2 fruit fly cellular contexts compared by ENCODE assay signal in the genomic region with DNA sequence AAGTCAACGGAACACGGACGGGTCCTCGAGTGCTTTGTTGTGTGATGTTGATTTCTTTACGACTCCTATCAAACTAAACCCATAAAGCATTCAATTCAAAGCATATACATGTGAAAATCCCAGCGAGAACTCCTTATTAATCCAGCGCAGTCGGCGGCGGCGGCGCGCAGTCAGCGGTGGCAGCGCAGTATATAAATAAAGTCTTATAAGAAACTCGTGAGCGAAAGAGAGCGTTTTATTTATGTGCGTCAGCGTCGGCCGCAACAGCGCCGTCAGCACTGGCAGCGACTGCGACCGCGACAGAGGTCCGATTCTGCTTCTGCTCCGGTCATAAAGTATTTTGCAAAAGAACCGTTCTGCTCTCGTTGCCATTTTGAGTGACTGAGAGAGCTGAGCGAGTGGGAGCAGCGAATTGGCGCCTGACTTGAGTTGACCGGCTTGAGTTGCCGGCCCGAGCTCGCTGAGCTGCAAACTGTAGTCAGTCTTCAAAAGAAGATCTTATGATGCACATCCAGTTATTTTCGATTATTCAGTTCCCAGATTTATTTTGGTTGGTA.
TF ChIP-seq lines count a peak whose summit lies in the region.

Gene Antp, minus strand, starts transcription at position 75 of the 557 bp plus-strand sequence.

- no peak for TF ChIP-seq CTCF in whole organism, embryonic (GFP tag; optimal IDR thresholded peaks at IDR 0.05; lab: Kevin White, UChicago)

TF ChIP-seq in whole organism, 6 proteins besides CTCF, POLR2A, EP300 and RAD21:
- TF ChIP-seq Dll (optimal IDR thresholded peaks at IDR 0.05; lab: Kevin White, UChicago) (peak; percentile 55), EcR (GFP tag; optimal IDR thresholded peaks at IDR 0.05; lab: Kevin White, UChicago) (no peak)

TF ChIP-seq in whole organism, embryonic, 481 proteins besides CTCF, POLR2A, EP300 and RAD21:
- TF ChIP-seq cad (GFP tag; optimal IDR thresholded peaks at IDR 0.05; lab: Kevin White, UChicago) (peak; percentile 91), pfk (GFP tag; optimal IDR thresholded peaks at IDR 0.05; lab: Kevin White, UChicago) (no peak), luna (GFP tag; optimal IDR thresholded peaks at IDR 0.05; lab: Kevin White, UChicago) (no peak), insv (GFP tag; optimal IDR thresholded peaks at IDR 0.05; lab: Kevin White, UChicago) (peak in 1 of 2 experiments; percentile 87), Neu2 (GFP tag; optimal IDR thresholded peaks at IDR 0.05; lab: Kevin White, UChicago; ENCODE audit: borderline replicate concordance) (no peak), CG6175 (GFP tag; IDR thresholded peaks at IDR 0.05; lab: Robert Waterston, UW) (no peak), CG18599 (GFP tag; optimal IDR thresholded peaks at IDR 0.05; lab: Kevin White, UChicago) (no peak), kni (GFP tag; optimal IDR thresholded peaks at IDR 0.05; lab: Kevin White, UChicago) (peak; percentile 12), Nf-YC (tag; optimal IDR thresholded peaks at IDR 0.05; lab: Kevin White, UChicago) (peak; percentile 2), sug (tag; optimal IDR thresholded peaks at IDR 0.05; lab: Kevin White, UChicago) (no peak), CG8281 (tag; optimal IDR thresholded peaks at IDR 0.05; lab: Kevin White, UChicago) (no peak), Hsf (GFP tag; optimal IDR thresholded peaks at IDR 0.05; lab: Kevin White, UChicago) (no peak), Trl (optimal IDR thresholded peaks at IDR 0.05; lab: Kevin White, UChicago) (peak; percentile 5 to 36), Trl (GFP tag; optimal IDR thresholded peaks at IDR 0.05; lab: Kevin White, UChicago) (no peak), abd-A (tag; optimal IDR thresholded peaks at IDR 0.05; lab: Kevin White, UChicago) (peak; percentile 92), CG11456 (GFP tag; IDR thresholded peaks at IDR 0.05; lab: Robert Waterston, UW) (no peak), CG9727 (GFP tag; optimal IDR thresholded peaks at IDR 0.05; lab: Kevin White, UChicago) (no peak), Ravus (GFP tag; IDR thresholded peaks at IDR 0.05; lab: Robert Waterston, UW) (no peak), z (GFP tag; IDR thresholded peaks at IDR 0.05; lab: Robert Waterston, UW) (peak; percentile 88), dmrt99B (tag; optimal IDR thresholded peaks at IDR 0.05; lab: Kevin White, UChicago) (no peak), zen (tag; optimal IDR thresholded peaks at IDR 0.05; lab: Kevin White, UChicago) (peak; percentile 15), pros (GFP tag; optimal IDR thresholded peaks at IDR 0.05; lab: Kevin White, UChicago) (peak; percentile 42), CG18011 (GFP tag; optimal IDR thresholded peaks at IDR 0.05; lab: Kevin White, UChicago) (no peak), dan (GFP tag; IDR thresholded peaks at IDR 0.05; lab: Robert Waterston, UW) (no peak), Adf1 (GFP tag; IDR thresholded peaks at IDR 0.05; lab: Robert Waterston, UW) (peak; percentile 96), cg (GFP tag; optimal IDR thresholded peaks at IDR 0.05; lab: Kevin White, UChicago) (peak; percentile 39), CG9876 (GFP tag; optimal IDR thresholded peaks at IDR 0.05; lab: Kevin White, UChicago) (no peak)
